Worm (Caenorhabditis elegans): ENCODE results near the gene R08A2.7.
A peak's percentile ranks its signal among the peaks of the same experiment; 100 is the strongest.

The R08A2.7 gene

DNA sequence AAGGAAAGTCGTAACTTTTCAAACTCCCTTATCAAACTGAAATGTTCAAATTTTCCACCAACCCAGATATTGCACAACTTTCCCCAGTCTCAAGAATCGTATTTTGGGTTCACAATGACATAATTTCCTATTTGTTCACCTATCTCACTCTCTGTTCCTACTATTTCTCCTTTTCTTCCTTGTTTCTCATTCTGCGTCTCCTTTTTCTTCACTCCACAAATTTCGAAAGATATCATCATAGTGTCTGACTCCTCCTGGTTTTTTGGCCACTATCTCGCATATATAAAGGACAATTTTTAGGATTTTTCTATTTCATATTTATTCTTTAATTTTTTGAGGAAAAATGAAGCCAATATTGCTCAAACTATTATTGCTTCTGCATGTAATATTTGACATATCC lies 49.9 kb downstream of the R08A2.7 start, which contains the start of gene haf-7 (continued):
- TF ChIP-seq let-607 (tag; optimal IDR thresholded peaks at IDR 0.05) (no peak), dox-1 (GFP tag; IDR thresholded peaks at IDR 0.05) (peak; percentile 19; the same call in 1 of the 2 replicates), K12H6.12 (tag; optimal IDR thresholded peaks at IDR 0.05) (no peak)
